Worm (Caenorhabditis elegans): ENCODE measurements around the gene nlp-9.
"Not testable (repeated sequence)": the region's sequence is repeated elsewhere in the genome, so short reads cannot be mapped to it uniquely, and the experiment has no call there.

nlp-9 gene

DNA sequence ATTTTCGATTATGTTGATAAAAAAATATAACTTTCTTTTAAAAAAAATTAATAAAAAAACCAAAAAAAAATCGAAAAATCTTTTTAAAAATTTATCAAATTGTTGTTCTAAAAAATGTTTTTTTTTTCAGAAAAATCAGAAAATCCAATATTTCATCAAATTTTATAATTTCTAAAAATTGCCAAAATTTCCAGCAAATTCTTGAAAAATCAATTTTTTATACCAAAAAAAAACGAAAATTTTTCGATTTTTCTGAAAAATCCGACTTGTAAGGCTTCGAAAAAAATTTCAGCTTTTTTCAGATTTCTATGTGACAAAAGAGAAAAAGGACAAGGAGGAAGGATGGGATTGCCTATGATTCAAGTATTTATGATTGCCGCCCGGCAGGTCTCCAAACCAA, 15.0 kb upstream of the nlp-9 start, which contains the start of gene H43I07.1:
Gene H43I07.1 (plus strand): TSS at position 301 of the 400 bp plus-strand sequence.
- no peak for TF ChIP-seq unc-62 (GFP tag; optimal IDR thresholded peaks at IDR 0.05)

DNA sequence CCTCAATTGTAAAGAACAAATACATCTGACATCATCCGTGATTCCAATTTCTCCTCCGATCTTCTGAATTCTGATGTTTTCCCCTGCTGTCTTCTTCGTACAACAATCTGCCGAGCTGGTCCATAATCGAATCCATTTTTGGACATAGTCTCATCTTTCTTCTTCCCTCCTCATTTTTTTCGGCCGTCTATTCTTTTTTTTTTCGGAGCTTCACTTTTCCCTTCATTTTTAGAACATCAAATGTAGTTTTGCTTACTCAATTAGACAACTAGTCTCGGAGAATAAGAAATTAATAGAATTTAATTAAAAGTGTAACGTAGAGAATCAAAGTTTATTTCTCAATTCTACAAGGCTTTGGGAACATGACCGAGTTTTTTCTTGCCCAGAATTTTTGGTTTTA, 7.9 kb upstream of the nlp-9 start:
- TF ChIP-seq unc-62 (GFP tag; optimal IDR thresholded peaks at IDR 0.05): no peak

DNA sequence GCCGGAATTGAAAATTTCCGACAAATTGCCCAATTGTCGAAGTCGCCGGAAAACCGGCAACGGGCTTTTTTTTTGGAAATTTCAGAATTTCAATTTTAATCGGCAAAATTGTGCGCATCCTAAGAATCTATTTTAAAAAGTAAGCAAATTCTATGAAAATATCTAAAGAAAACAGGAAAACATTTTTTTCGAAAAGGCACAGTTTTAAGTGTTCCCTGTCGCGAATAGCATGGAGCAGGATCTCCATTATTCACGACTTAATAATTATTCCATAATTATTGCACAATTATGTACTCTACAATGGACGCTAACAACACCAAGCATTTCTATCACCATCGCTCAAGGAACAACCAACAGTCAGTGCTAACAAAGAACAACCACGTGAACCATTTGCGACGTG, 3.6 kb upstream of the nlp-9 start, which contains the start of gene H43I07.4:
Gene H43I07.4 (plus strand): TSS at position 301 of the 400 bp plus-strand sequence.
- not testable (repeated sequence) for TF ChIP-seq unc-62 (GFP tag; optimal IDR thresholded peaks at IDR 0.05)

- no peak for TF ChIP-seq unc-62 (GFP tag; optimal IDR thresholded peaks at IDR 0.05)
Measured at ce11 chrV:4216902-4217301, 2.5 kb upstream of the nlp-9 start.

ce11 chrV:4218268-4218667, 1.2 kb upstream of the nlp-9 start:
- no peak for TF ChIP-seq unc-62 (GFP tag; optimal IDR thresholded peaks at IDR 0.05)

- no peak for TF ChIP-seq unc-62 (GFP tag; optimal IDR thresholded peaks at IDR 0.05)
Measured at ce11 chrV:4236118-4236517, 16.7 kb downstream of the nlp-9 start, which contains the start of gene nlp-13. Gene nlp-13 (plus strand): TSS chrV:4236418.

- TF ChIP-seq unc-62 (GFP tag; optimal IDR thresholded peaks at IDR 0.05): no peak
Measured at ce11 chrV:4240292-4240691, 20.9 kb downstream of the nlp-9 start, which contains the start of gene srh-204. Gene srh-204 (minus strand): TSS chrV:4240392.

ce11 chrV:4241555-4241954, 22.1 kb downstream of the nlp-9 start:
- no peak for TF ChIP-seq unc-62 (GFP tag; optimal IDR thresholded peaks at IDR 0.05)

DNA sequence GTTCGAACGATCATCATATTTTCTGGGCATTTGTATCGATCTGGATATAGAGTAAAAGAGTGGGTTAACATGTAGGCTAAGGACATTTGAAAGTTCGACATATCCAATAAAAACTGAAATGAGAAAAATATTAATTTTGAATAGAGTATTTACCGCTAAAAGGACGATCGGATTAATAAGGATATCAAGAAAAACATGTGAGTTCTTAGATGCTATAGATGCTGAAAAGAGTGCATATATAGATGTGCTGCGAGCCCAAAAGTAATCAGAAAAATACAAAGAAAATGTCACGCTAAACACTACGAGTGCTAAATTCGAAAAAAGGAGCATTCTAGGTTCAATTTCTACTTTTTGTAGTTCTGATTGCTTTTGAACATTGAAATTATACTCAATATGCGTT, 23.0 kb downstream of the nlp-9 start, which contains the start of gene srt-12:
Gene srt-12 (minus strand): TSS at position 101 of the 400 bp plus-strand sequence.
- no peak for TF ChIP-seq unc-62 (GFP tag; optimal IDR thresholded peaks at IDR 0.05)

DNA sequence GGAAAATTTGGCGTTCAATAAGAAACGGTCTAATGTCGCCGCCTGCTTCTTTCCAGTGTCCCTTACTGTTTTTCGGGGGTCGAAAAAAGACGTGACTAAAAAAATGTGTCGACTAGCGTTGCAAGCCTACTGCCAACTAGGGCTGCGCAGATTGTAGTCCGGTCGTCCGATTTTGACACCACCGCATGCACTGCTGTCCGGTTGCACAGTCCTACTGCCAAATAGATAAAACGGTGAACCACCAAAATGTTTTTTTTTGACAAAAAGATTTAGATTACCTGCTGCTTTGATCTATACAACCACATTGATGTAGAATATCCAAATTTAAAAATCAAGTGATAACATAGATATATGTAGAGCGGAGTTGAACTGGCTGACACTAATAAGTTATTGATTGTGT, 28.9 kb downstream of the nlp-9 start:
- no peak for TF ChIP-seq unc-62 (GFP tag; optimal IDR thresholded peaks at IDR 0.05)

DNA sequence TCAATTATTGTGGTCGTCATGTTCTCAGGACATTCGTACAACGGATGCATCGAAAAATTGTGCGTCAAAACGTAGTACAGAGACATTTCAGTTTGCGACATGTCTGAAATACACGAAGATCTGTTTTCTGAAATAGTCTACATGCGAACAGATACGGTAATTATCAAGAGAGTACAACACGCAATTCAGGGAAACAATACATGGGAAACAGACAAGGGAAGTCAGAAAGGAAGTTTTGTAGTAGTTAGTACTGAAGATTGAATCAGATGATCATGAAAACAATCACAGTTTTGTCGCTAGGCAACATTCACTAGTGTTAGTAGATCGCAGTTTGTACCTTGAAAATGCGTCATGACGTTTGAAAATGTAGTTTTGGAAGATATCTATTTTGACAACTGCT, 30.6 kb downstream of the nlp-9 start, which contains the start of gene srt-13:
Gene srt-13 (minus strand): TSS at position 101 of the 400 bp plus-strand sequence.
- no peak for TF ChIP-seq unc-62 (GFP tag; optimal IDR thresholded peaks at IDR 0.05)

DNA sequence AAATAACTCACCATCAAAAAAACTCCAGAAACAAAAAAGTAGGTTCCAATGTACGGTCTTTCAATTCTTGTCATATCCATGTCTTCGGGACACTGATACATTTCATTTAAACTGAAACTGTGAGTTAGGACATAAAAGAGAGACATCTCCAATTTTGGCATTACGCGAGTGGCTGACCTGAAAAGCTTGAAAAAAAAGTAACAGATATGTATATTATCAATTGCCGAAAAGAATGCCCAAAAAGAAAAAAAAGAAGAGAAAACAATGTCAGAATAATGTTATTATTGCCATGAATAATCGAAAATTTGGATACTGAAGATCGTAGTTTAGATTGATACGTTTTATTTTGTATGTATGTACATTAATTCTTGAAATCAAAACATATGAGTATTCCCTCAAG, 37.0 kb downstream of the nlp-9 start, which contains the start of gene srt-14:
Gene srt-14 (minus strand): TSS at position 101 of the 400 bp plus-strand sequence.
- TF ChIP-seq unc-62 (GFP tag; optimal IDR thresholded peaks at IDR 0.05): no peak

- no peak for TF ChIP-seq unc-62 (GFP tag; optimal IDR thresholded peaks at IDR 0.05)
Measured at ce11 chrV:4260090-4260489, 40.6 kb downstream of the nlp-9 start, which contains the start of gene srt-3. Gene srt-3 (minus strand): TSS chrV:4260190.

DNA sequence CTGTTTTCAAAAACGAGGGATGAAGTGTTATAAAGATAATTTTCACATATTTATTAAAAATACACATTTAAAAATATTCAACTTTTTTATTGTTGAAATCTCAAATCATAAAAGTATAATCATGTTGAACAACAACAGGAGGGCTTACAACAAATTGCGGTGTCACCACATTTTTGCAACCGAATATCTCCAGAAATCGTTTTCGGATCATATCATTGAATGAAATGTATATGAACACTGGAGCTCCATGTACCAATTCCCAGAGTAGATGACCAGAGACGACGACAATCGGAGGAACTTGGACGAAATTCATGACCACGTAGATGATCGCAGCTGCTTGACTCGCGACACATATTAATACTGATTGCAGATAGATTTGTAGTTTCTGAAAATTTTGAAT, 41.9 kb downstream of the nlp-9 start:
- TF ChIP-seq unc-62 (GFP tag; optimal IDR thresholded peaks at IDR 0.05): no peak

DNA sequence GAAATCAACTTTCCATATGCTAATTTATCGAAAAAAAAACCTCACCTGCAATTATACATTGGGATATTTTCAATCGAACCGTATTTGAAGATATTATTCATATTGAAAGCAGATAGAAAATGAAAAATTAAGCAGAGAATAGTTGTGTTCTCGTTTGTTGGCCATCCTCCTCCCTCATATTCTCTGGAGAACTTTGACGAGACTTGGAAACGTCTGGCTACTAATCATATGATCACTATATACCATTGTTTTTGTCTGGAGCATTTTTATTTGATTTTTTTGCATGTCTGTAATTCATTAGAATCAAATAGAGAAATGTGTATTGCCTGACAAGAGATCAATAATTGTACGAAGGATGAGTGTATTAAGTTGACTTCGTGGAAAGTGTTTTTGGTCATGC, 45.1 kb downstream of the nlp-9 start, which contains the start of gene srt-35:
Gene srt-35 (minus strand): TSS at position 101 of the 400 bp plus-strand sequence.
- no peak for TF ChIP-seq unc-62 (GFP tag; optimal IDR thresholded peaks at IDR 0.05)

DNA sequence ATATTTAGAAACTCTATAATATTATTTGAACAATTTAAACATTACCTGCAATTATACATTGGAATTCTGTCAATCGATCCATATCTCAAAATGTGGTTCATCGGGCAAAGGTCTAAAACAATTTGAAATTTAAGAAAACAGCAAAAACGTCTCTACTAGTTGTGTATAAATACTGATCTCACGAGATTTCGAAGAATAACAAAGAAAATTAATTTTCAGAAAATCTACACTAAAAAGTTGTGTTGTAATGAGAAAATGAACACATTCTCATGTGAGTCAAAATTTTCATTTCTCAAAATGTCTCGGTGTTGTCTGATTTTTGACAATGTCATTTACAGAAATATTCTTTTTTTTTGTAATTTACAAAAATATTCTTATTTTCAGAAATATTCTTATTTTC, 48.8 kb downstream of the nlp-9 start, which contains the start of gene srt-36:
Gene srt-36 (minus strand): TSS at position 101 of the 400 bp plus-strand sequence.
- TF ChIP-seq unc-62 (GFP tag; optimal IDR thresholded peaks at IDR 0.05): not testable (repeated sequence)

- TF ChIP-seq unc-62 (GFP tag; optimal IDR thresholded peaks at IDR 0.05): not testable (repeated sequence)
Measured at ce11 chrV:4271258-4271657, 51.8 kb downstream of the nlp-9 start, which contains the start of gene srt-38. Gene srt-38 (minus strand): TSS chrV:4271358.
